Worm (Caenorhabditis elegans): ENCODE results near the gene F41E6.15.

DNA sequence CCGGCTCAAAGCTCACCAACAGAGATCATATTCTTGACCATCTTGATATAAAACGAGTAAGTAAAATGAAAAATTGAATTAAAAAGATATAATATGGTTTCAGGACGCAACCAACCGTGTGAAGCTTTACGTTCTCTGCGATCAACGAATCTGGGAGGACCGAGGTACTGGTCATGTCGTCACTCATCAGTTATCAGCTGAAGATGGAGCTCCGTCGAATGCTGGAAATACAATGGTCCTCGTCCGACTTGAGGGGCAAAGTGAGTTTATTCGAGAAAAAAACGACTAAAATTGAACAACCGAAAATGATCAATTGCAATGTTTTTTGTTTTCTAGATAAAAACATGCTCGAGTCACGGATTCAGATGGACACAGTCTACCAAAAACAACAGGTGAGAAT, 5.9 kb upstream of the F41E6.15 start:
- no peak for TF ChIP-seq elt-2 (tag; optimal IDR thresholded peaks at IDR 0.05)
- no peak for TF ChIP-seq pqm-1 (tag; optimal IDR thresholded peaks at IDR 0.05)
- no peak for TF ChIP-seq tbx-2 (tag; optimal IDR thresholded peaks at IDR 0.05)
- no peak for TF ChIP-seq lin-11 (tag; optimal IDR thresholded peaks at IDR 0.05)
- TF ChIP-seq K02D7.2 (tag; optimal IDR thresholded peaks at IDR 0.05), result no peak
- no peak for TF ChIP-seq ceh-22 (tag; optimal IDR thresholded peaks at IDR 0.05)
- TF ChIP-seq pax-1 (tag; optimal IDR thresholded peaks at IDR 0.05), result no peak
- no peak for TF ChIP-seq pha-4 (tag; optimal IDR thresholded peaks at IDR 0.05)
- TF ChIP-seq dve-1 (tag; optimal IDR thresholded peaks at IDR 0.05), result no peak

Data from whole organism, late embryonic.